Fruit fly (Drosophila melanogaster): ENCODE results near the gene sov.

sov gene

DNA sequence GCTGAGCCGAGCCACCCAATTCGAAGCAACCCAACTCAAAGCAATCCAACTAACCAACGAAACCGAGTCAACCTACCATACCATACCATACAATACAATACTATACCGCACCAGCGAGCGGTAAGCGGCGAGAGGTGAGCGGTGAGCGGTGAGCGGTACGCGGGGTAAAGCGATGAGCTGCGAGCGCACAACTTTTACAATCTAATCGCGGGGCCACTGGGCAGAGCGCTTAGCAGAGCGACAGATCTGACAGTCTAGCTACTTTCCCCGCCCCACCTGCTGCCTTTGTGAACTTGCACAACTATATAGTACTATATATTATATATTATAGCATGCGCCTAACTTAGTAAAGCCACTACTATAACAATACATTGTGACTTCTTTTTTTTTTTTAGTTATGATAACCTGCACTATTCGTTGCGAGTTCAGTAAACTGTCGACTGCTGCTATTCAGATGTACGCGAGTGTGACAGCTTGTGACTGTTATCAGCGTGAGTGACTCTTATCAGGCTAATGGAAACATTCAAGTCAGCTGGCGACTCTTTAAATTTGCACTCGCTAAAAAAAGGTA, 44.7 kb downstream of the sov start (continued):
- TF ChIP-seq phol (tag; optimal IDR thresholded peaks at IDR 0.05) (peak; percentile 40), nerfin-2 (GFP tag; IDR thresholded peaks at IDR 0.05; ENCODE audit: partially characterized antibody) (no peak), Ssrp (tag; optimal IDR thresholded peaks at IDR 0.05) (peak; percentile 26), Dbx (GFP tag; IDR thresholded peaks at IDR 0.05) (peak; percentile 45; the same call in 1 of the 3 replicates), Stat92E (GFP tag; optimal IDR thresholded peaks at IDR 0.05) (no peak), sd (tag; optimal IDR thresholded peaks at IDR 0.05) (peak; percentile 18), CG16863 (GFP tag; optimal IDR thresholded peaks at IDR 0.05) (no peak), Sry-β (GFP tag; optimal IDR thresholded peaks at IDR 0.05) (peak; percentile 88), CG6683 (GFP tag; optimal IDR thresholded peaks at IDR 0.05) (peak; percentile 24), CG12219 (GFP tag; optimal IDR thresholded peaks at IDR 0.05) (peak; percentile 11), CG10979 (tag; optimal IDR thresholded peaks at IDR 0.05) (peak; percentile 31), Sox102F (GFP tag; optimal IDR thresholded peaks at IDR 0.05) (peak; percentile 51), CG12155 (GFP tag; optimal IDR thresholded peaks at IDR 0.05) (peak; percentile 61), rib (GFP tag; IDR thresholded peaks at IDR 0.05) (peak; percentile 68), pho (GFP tag; optimal IDR thresholded peaks at IDR 0.05) (peak; percentile 8), Hmr (GFP tag; optimal IDR thresholded peaks at IDR 0.05) (peak; percentile 52)

DNA sequence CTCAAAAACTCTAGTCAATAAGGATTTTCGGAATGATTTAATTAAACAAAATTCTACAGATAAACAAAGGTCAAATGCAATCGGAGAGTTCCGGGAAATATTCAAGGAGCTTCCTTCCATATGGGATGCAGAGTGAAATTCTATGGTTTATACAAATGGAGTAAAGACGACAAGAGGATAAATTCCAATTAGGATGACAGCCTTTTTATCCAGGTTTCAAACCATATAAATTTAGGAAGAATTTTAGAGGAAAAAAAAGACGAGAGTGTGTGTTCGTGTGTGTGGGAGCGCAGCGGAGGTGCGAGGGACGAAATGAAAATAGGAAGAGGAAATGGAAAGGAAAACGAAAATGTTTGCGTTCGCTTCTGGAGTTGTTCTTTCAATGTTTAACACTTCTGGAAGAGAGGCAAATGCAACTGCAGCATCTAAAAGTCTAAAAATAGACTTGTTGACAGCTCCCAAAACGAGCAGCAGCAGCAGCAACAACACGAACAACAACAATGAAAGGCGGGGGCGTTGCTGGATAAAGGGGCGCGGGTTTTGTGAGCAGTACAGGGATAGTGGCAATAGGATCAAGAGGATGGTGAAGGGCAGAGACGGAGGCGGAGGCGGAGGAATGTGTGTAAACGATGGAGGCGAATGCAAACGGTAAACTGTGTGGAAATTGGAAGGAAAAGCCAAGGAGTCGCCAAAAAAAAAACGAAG, 46.4 kb downstream of the sov start:
- TF ChIP-seq chm (GFP tag; IDR thresholded peaks at IDR 0.05) (no peak), CHES-1-like (GFP tag; optimal IDR thresholded peaks at IDR 0.05) (no peak), dati (GFP tag; IDR thresholded peaks at IDR 0.05) (no peak), CG4360 (GFP tag; IDR thresholded peaks at IDR 0.05) (peak; percentile 86), CG4730 (GFP tag; IDR thresholded peaks at IDR 0.05) (no peak), tup (GFP tag; optimal IDR thresholded peaks at IDR 0.05) (no peak), CG10366 (GFP tag; IDR thresholded peaks at IDR 0.05) (no peak), Pdp1 (GFP tag; optimal IDR thresholded peaks at IDR 0.05) (no peak), crol (GFP tag; IDR thresholded peaks at IDR 0.05) (peak; percentile 95), run (tag; optimal IDR thresholded peaks at IDR 0.05) (no peak), stwl (tag; optimal IDR thresholded peaks at IDR 0.05) (peak; percentile 7), Trl (optimal IDR thresholded peaks at IDR 0.05) (no peak), Trl (GFP tag; optimal IDR thresholded peaks at IDR 0.05) (no peak), sens (GFP tag) (peak; percentile 22), odd (GFP tag; optimal IDR thresholded peaks at IDR 0.05) (no peak), pita (GFP tag; optimal IDR thresholded peaks at IDR 0.05) (peak; percentile 36), insv (GFP tag; optimal IDR thresholded peaks at IDR 0.05) (peak; percentile 86 to 97), zen (tag; optimal IDR thresholded peaks at IDR 0.05) (peak; percentile 11), slou (GFP tag; optimal IDR thresholded peaks at IDR 0.05) (no peak), CG18599 (GFP tag; optimal IDR thresholded peaks at IDR 0.05) (no peak), E2f2 (GFP tag; IDR thresholded peaks at IDR 0.05) (no peak), zf30C (GFP tag; optimal IDR thresholded peaks at IDR 0.05) (peak; percentile 18), wek (GFP tag; optimal IDR thresholded peaks at IDR 0.05) (no peak), sr (GFP tag; IDR thresholded peaks at IDR 0.05) (peak; percentile 51; the same call in 2 of the 3 replicates), Blimp-1 (GFP tag; optimal IDR thresholded peaks at IDR 0.05) (no peak), CG4617 (GFP tag; optimal IDR thresholded peaks at IDR 0.05; ENCODE audit: borderline replicate concordance) (no peak), CG6254 (GFP tag; optimal IDR thresholded peaks at IDR 0.05) (no peak), Max (GFP tag; optimal IDR thresholded peaks at IDR 0.05) (no peak), aop (GFP tag; IDR thresholded peaks at IDR 0.05) (0 out of 2 replicates have a peak, but pooled peaks have one; percentile 50), Stat92E (GFP tag; optimal IDR thresholded peaks at IDR 0.05) (no peak), NFAT (GFP tag; IDR thresholded peaks at IDR 0.05) (no peak), BEAF-32 (GFP tag; optimal IDR thresholded peaks at IDR 0.05) (no peak), psq (GFP tag; optimal IDR thresholded peaks at IDR 0.05) (peak; percentile 1)
